Worm (Caenorhabditis elegans) whole organism, L1 larva: ENCODE results near the gene C50F7.5.

Source experiments
- C04F5.9 ChIP-seq: sonication (generic microtip); optimal IDR thresholded peaks from 2 replicates; lab custom pipeline; 2016; ENCODE audit warnings: missing genetic modification characterization, missing compliant biosample characterization
- elt-2 ChIP-seq: sonication (generic microtip); optimal IDR thresholded peaks from 2 replicates; lab custom pipeline; 2016; ENCODE audit warnings: missing genetic modification characterization, mild to moderate bottlenecking, inconsistent platforms, missing compliant biosample characterization, missing genetic modification reagents
- lin-13 ChIP-seq: fragments of 150-350 bp; optimal IDR thresholded peaks from 2 replicates; lab custom pipeline; 2014; ENCODE audit warnings: missing biosample characterization, missing genetic modification reagents, missing genetic modification characterization
- mep-1 ChIP-seq: fragments of 150-350 bp; optimal IDR thresholded peaks from 2 replicates; lab custom pipeline; 2014; ENCODE audit warnings: missing biosample characterization, missing genetic modification characterization

ce11 chrIV:7724912-7725311 is 1.6 kb upstream of the C50F7.5 start:
- no peak for TF ChIP-seq mep-1 (tag; lab: Kevin White, UChicago)
- TF ChIP-seq lin-13 = no peak
- no peak for TF ChIP-seq C04F5.9
- TF ChIP-seq elt-2 (tag; lab: Kevin White, UChicago) = no peak
